Worm (Caenorhabditis elegans) whole organism, L2 larva: ENCODE measurements around the gene C27F2.7.

Experiments used
- C34F6.9 ChIP-seq: fragments of 150-350 bp; optimal IDR thresholded peaks from 2 replicates; lab custom pipeline; 2014; ENCODE audit warnings: missing biosample characterization, missing genetic modification characterization
- F13H6.1 ChIP-seq: sonication (generic microtip); optimal IDR thresholded peaks from 2 replicates; lab custom pipeline; 2016; ENCODE audit warnings: missing genetic modification characterization, missing compliant biosample characterization
- egl-27 ChIP-seq: sonication (generic microtip); optimal IDR thresholded peaks from 3 replicates; lab custom pipeline; 2017; ENCODE audit warnings: missing biosample characterization, missing genetic modification reagents, missing genetic modification characterization
- mab-5 ChIP-seq: fragments of 150-350 bp; optimal IDR thresholded peaks from 2 replicates; lab custom pipeline; 2014; ENCODE audit warnings: missing biosample characterization, missing genetic modification characterization
- mdl-1 ChIP-seq, 2 experiments: fragments of 150-350 bp in 1 of 2; sonication (generic microtip) in 1 of 2; optimal IDR thresholded peaks; 2 replicates each; lab custom pipeline; 2017; ENCODE audit warnings: missing biosample characterization in 2 of 2, missing genetic modification characterization in 2 of 2
- nhr-11 ChIP-seq: fragments of 150-350 bp; optimal IDR thresholded peaks from 2 replicates; lab custom pipeline; 2014; ENCODE audit warnings: missing biosample characterization, missing genetic modification characterization
- nhr-21 ChIP-seq: fragments of 150-350 bp; optimal IDR thresholded peaks from 2 replicates; lab custom pipeline; 2014; ENCODE audit warnings: missing biosample characterization, missing genetic modification characterization
- sma-3 ChIP-seq: sonication (generic microtip); optimal IDR thresholded peaks from 2 replicates; lab custom pipeline; 2016; ENCODE audit warnings: missing genetic modification reagents, missing genetic modification characterization, missing compliant biosample characterization
- snpc-4 ChIP-seq: fragments of 150-350 bp; optimal IDR thresholded peaks from 2 replicates; lab custom pipeline; 2014; ENCODE audit warnings: missing biosample characterization, missing genetic modification characterization
- unc-62 ChIP-seq: fragments of 150-350 bp; optimal IDR thresholded peaks from 2 replicates; lab custom pipeline; 2014; ENCODE audit warnings: missing biosample characterization, missing genetic modification reagents, missing genetic modification characterization
- zag-1 ChIP-seq: fragments of 150-350 bp; optimal IDR thresholded peaks from 2 replicates; lab custom pipeline; 2014; ENCODE audit warnings: missing biosample characterization, missing genetic modification characterization
- ztf-4 ChIP-seq: fragments of 150-350 bp; optimal IDR thresholded peaks from 2 replicates; lab custom pipeline; 2014; ENCODE audit warnings: missing biosample characterization, missing genetic modification characterization

- TF ChIP-seq egl-27 (tag; lab: Kevin White, UChicago) (peak; percentile 58), F13H6.1 (tag; lab: Kevin White, UChicago) (peak; percentile 94), unc-62 (no peak), nhr-21 (tag; lab: Kevin White, UChicago) (peak; percentile 68), zag-1 (tag; lab: Kevin White, UChicago) (peak; percentile 91), nhr-11 (no peak), C34F6.9 (tag; lab: Kevin White, UChicago) (peak; percentile 97), snpc-4 (tag; lab: Kevin White, UChicago) (peak; percentile 45), mdl-1 (tag; optimal IDR thresholded peaks at IDR 0.05; lab: Kevin White, UChicago) (peak; percentile 26 to 71), ztf-4 (peak; percentile 79), mab-5 (tag; lab: Kevin White, UChicago) (peak; percentile 76), sma-3 (GFP tag; lab: Kevin White, UChicago) (peak; percentile 71)
These were observed 29.6 kb upstream of the C27F2.7 start for ce11 chrIII:5013915-5014346.
